Worm (Caenorhabditis elegans) whole organism, young adult: ENCODE data around the gene rpt-1.

Source experiments
- F10E7.11 ChIP-seq: sonication (generic microtip); optimal IDR thresholded peaks from 2 replicates; lab custom pipeline; 2017; ENCODE audit warnings: mild to moderate bottlenecking, missing genetic modification characterization, moderate library complexity, missing compliant biosample characterization
- K12H6.12 ChIP-seq: fragments of 200-800 bp; sonication (Bioruptor generic); optimal IDR thresholded peaks from 2 replicates; lab custom pipeline; 2018; ENCODE audit warnings: mild to moderate bottlenecking, missing genetic modification characterization, missing compliant biosample characterization
- ama-1 ChIP-seq, 3 experiments: fragments of 150-350 bp in 1 of 3; sonication (generic microtip) in 2 of 3; optimal IDR thresholded peaks; 2 replicates each; lab custom pipeline; 2014 to 2018; ENCODE audit warnings: missing biosample characterization in 2 of 3, missing genetic modification characterization in 2 of 3, missing genetic modification reagents in 2 of 3
- aptf-3 ChIP-seq: fragments of 200-800 bp; sonication (Bioruptor generic); IDR thresholded peaks from 2 replicates; pipeline ENCODE4 v1.3.6; 2022; ENCODE audit warnings: missing genetic modification characterization, missing compliant biosample characterization
- egl-44 ChIP-seq: fragments of 200-800 bp; sonication (Bioruptor generic); IDR thresholded peaks from 2 replicates; pipeline ENCODE4 v1.3.6; 2022; ENCODE audit warnings: missing genetic modification reagents, missing genetic modification characterization, missing compliant biosample characterization
- mxl-1 ChIP-seq: sonication (generic microtip); optimal IDR thresholded peaks from 2 replicates; lab custom pipeline; 2016; ENCODE audit warnings: missing genetic modification characterization, missing compliant biosample characterization
- nfya-1 ChIP-seq: sonication (generic microtip); optimal IDR thresholded peaks from 2 replicates; lab custom pipeline; 2017; ENCODE audit warnings: antibody characterized with exemption, missing compliant biosample characterization, missing genetic modification characterization, borderline replicate concordance; ENCODE audit not compliant: insufficient read depth
- snpc-3.4 ChIP-seq: sonication (generic microtip); optimal IDR thresholded peaks from 2 replicates; lab custom pipeline; 2017; ENCODE audit warnings: missing genetic modification characterization, mild to moderate bottlenecking, missing compliant biosample characterization, antibody characterized with exemption, moderate library complexity, missing genotype, missing genetic modification reagents

ce11 chrV:12011686-12012085 is 29.5 kb upstream of the rpt-1 start:
- TF ChIP-seq egl-44 (GFP tag; lab: Robert Waterston, UW) (no peak), ama-1 (optimal IDR thresholded peaks at IDR 0.05; lab: Kevin White, UChicago) (no peak), ama-1 (GFP tag; optimal IDR thresholded peaks at IDR 0.05; lab: Kevin White, UChicago) (no peak), mxl-1 (tag; lab: Kevin White, UChicago) (no peak), K12H6.12 (no peak), nfya-1 (tag; lab: Kevin White, UChicago) (no peak), F10E7.11 (tag; lab: Kevin White, UChicago) (no peak), aptf-3 (no peak), snpc-3.4 (tag; lab: Kevin White, UChicago) (no peak)
